Worm (Caenorhabditis elegans) whole organism, L1 larva: ENCODE data around the gene nhr-20.

Experiments used
- C16A3.4 ChIP-seq: fragments of 150-350 bp; optimal IDR thresholded peaks from 2 replicates; lab custom pipeline; 2014; ENCODE audit warnings: missing biosample characterization, missing genetic modification characterization
- C34B4.2 ChIP-seq: sonication (generic microtip); optimal IDR thresholded peaks from 2 replicates; lab custom pipeline; 2017; ENCODE audit warnings: mild to moderate bottlenecking, missing genetic modification characterization, missing compliant biosample characterization
- F16B12.6 ChIP-seq: fragments of 150-350 bp; optimal IDR thresholded peaks from 2 replicates; lab custom pipeline; 2014; ENCODE audit warnings: missing biosample characterization, missing genetic modification characterization
- Y116A8C.19 ChIP-seq: sonication (generic microtip); optimal IDR thresholded peaks from 2 replicates; lab custom pipeline; 2016; ENCODE audit warnings: missing compliant biosample characterization, missing genetic modification characterization, borderline replicate concordance
- aly-2 ChIP-seq: fragments of 150-350 bp; optimal IDR thresholded peaks from 2 replicates; lab custom pipeline; 2014; ENCODE audit warnings: missing biosample characterization, missing genetic modification characterization
- ama-1 ChIP-seq: fragments of 150-350 bp; optimal IDR thresholded peaks from 2 replicates; lab custom pipeline; 2014
- ceh-63 ChIP-seq: fragments of 200-800 bp; sonication (Bioruptor generic); optimal IDR thresholded peaks from 2 replicates; lab custom pipeline; 2018; ENCODE audit warnings: mild to moderate bottlenecking, missing genetic modification characterization, missing compliant biosample characterization
- ceh-8 ChIP-seq: fragments of 200-800 bp; sonication (Bioruptor generic); optimal IDR thresholded peaks from 2 replicates; lab custom pipeline; 2018; ENCODE audit warnings: mild to moderate bottlenecking, missing genetic modification characterization, moderate library complexity, missing compliant biosample characterization
- ceh-82 ChIP-seq, 3 experiments: fragments of 150-350 bp in 1 of 3; sonication (generic microtip) in 2 of 3; optimal IDR thresholded peaks; 2 replicates each; lab custom pipeline; 2014 to 2017; ENCODE audit warnings: missing biosample characterization in 3 of 3, missing genetic modification characterization in 3 of 3
- ceh-88 ChIP-seq: fragments of 200-800 bp; sonication (Bioruptor generic); IDR thresholded peaks from 2 replicates; pipeline ENCODE4 v1.3.6; 2022; ENCODE audit warnings: missing genetic modification characterization, missing compliant biosample characterization
- ceh-90 ChIP-seq: sonication (generic microtip); optimal IDR thresholded peaks from 2 replicates; lab custom pipeline; 2016; ENCODE audit warnings: missing genetic modification characterization, missing compliant biosample characterization
- ces-1 ChIP-seq: fragments of 150-350 bp; optimal IDR thresholded peaks from 2 replicates; lab custom pipeline; 2014; ENCODE audit warnings: missing biosample characterization, missing genetic modification reagents, missing genetic modification characterization
- dpl-1 ChIP-seq, 3 experiments: fragments of 150-350 bp in 2 of 3; sonication (generic microtip) in 1 of 3; optimal IDR thresholded peaks; 2 replicates each; lab custom pipeline; 2014 to 2017; ENCODE audit warnings: missing biosample characterization in 3 of 3, missing genetic modification characterization in 3 of 3, missing genetic modification reagents in 3 of 3
- dsc-1 ChIP-seq: sonication (generic microtip); optimal IDR thresholded peaks from 2 replicates; lab custom pipeline; 2016; ENCODE audit warnings: mild to moderate bottlenecking, missing genetic modification characterization, missing compliant biosample characterization
- efl-1 ChIP-seq, 4 experiments: fragments of 150-350 bp; optimal IDR thresholded peaks in 3 of 4; peaks in 1 of 4; 1 replicate in 1 of 4; 2 replicates in 3 of 4; lab custom pipeline; 2014; ENCODE audit warnings: missing biosample characterization in 2 of 4, missing genetic modification characterization in 2 of 4, missing genetic modification reagents in 2 of 4
- efl-3 ChIP-seq: fragments of 200-800 bp; sonication (Bioruptor generic); optimal IDR thresholded peaks from 2 replicates; lab custom pipeline; 2018; ENCODE audit warnings: mild to moderate bottlenecking, missing genetic modification characterization, missing compliant biosample characterization
- egl-27 ChIP-seq, 2 experiments: fragments of 150-350 bp in 1 of 2; sonication (generic microtip); optimal IDR thresholded peaks; 3 replicates each; lab custom pipeline; 2017 to 2018; ENCODE audit warnings: missing biosample characterization in 2 of 2, missing genetic modification characterization in 2 of 2, missing genetic modification reagents in 2 of 2
- elt-2 ChIP-seq: sonication (generic microtip); optimal IDR thresholded peaks from 2 replicates; lab custom pipeline; 2016; ENCODE audit warnings: missing genetic modification characterization, mild to moderate bottlenecking, inconsistent platforms, missing compliant biosample characterization, missing genetic modification reagents
- elt-3 ChIP-seq, 6 experiments: fragments of 150-350 bp in 1 of 6; sonication (generic microtip); optimal IDR thresholded peaks; 2 replicates each; lab custom pipeline; 2017 to 2018; ENCODE audit warnings: missing biosample characterization in 6 of 6, missing genetic modification characterization in 6 of 6, inconsistent platforms in 1 of 6
- ets-5 ChIP-seq: fragments of 200-800 bp; sonication (Bioruptor generic); IDR thresholded peaks from 2 replicates; pipeline ENCODE4 v1.3.6; 2022; ENCODE audit warnings: missing genetic modification characterization, missing compliant biosample characterization
- fkh-4 ChIP-seq: sonication (generic microtip); optimal IDR thresholded peaks from 2 replicates; lab custom pipeline; 2016; ENCODE audit warnings: missing compliant biosample characterization, missing genetic modification characterization, borderline replicate concordance
- fkh-8 ChIP-seq: sonication (generic microtip); optimal IDR thresholded peaks from 2 replicates; lab custom pipeline; 2016; ENCODE audit warnings: mild to moderate bottlenecking, missing genetic modification characterization, missing compliant biosample characterization
- fos-1 ChIP-seq: fragments of 150-350 bp; optimal IDR thresholded peaks from 2 replicates; lab custom pipeline; 2014; ENCODE audit warnings: missing biosample characterization, missing genetic modification characterization
- hlh-4 ChIP-seq: sonication (generic microtip); optimal IDR thresholded peaks from 2 replicates; lab custom pipeline; 2016; ENCODE audit warnings: mild to moderate bottlenecking, missing genetic modification characterization, missing compliant biosample characterization
- irx-1 ChIP-seq: sonication (generic microtip); optimal IDR thresholded peaks from 2 replicates; lab custom pipeline; 2016; ENCODE audit warnings: missing genetic modification characterization, missing compliant biosample characterization
- isw-1 ChIP-seq: fragments of 200-800 bp; sonication (Bioruptor generic); IDR thresholded peaks from 2 replicates; pipeline ENCODE4 v1.3.6; 2022; ENCODE audit warnings: missing genetic modification characterization, missing compliant biosample characterization
- jun-1 ChIP-seq: fragments of 150-350 bp; optimal IDR thresholded peaks from 2 replicates; lab custom pipeline; 2014; ENCODE audit warnings: missing biosample characterization, missing genetic modification reagents, missing genetic modification characterization
- lin-14 ChIP-seq: fragments of 200-800 bp; sonication (Bioruptor generic); optimal IDR thresholded peaks from 2 replicates; lab custom pipeline; 2018; ENCODE audit warnings: mild to moderate bottlenecking, missing genetic modification characterization, moderate library complexity, missing compliant biosample characterization
- lin-15B ChIP-seq: fragments of 150-350 bp; sonication (generic microtip); optimal IDR thresholded peaks from 3 replicates; lab custom pipeline; 2014; ENCODE audit warnings: missing biosample characterization, missing genetic modification characterization
- lin-39 ChIP-seq: fragments of 150-350 bp; optimal IDR thresholded peaks from 2 replicates; lab custom pipeline; 2014; ENCODE audit warnings: missing biosample characterization, missing genetic modification reagents, missing genetic modification characterization
- lir-3 ChIP-seq: sonication (generic microtip); optimal IDR thresholded peaks from 2 replicates; lab custom pipeline; 2016; ENCODE audit warnings: mild to moderate bottlenecking, missing genetic modification characterization, moderate library complexity, missing compliant biosample characterization; ENCODE audit not compliant: poor library complexity
- mab-9 ChIP-seq: fragments of 200-800 bp; sonication (Bioruptor generic); IDR thresholded peaks from 2 replicates; pipeline ENCODE4 v1.3.6; 2022; ENCODE audit warnings: missing genetic modification reagents, missing genetic modification characterization, missing compliant biosample characterization
- mep-1 ChIP-seq: fragments of 150-350 bp; optimal IDR thresholded peaks from 2 replicates; lab custom pipeline; 2014; ENCODE audit warnings: missing biosample characterization, missing genetic modification characterization
- nhr-11 ChIP-seq: fragments of 150-350 bp; optimal IDR thresholded peaks from 2 replicates; lab custom pipeline; 2014; ENCODE audit warnings: missing biosample characterization, missing genetic modification characterization
- nhr-12 ChIP-seq: sonication (generic microtip); optimal IDR thresholded peaks from 2 replicates; lab custom pipeline; 2017; ENCODE audit warnings: missing biosample characterization, missing genetic modification characterization
- nhr-71 ChIP-seq: sonication (generic microtip); optimal IDR thresholded peaks from 2 replicates; lab custom pipeline; 2016; ENCODE audit warnings: mild to moderate bottlenecking, missing genetic modification characterization, moderate library complexity, missing compliant biosample characterization
- nhr-84 ChIP-seq: sonication (generic microtip); optimal IDR thresholded peaks from 2 replicates; lab custom pipeline; 2017; ENCODE audit warnings: missing biosample characterization, missing genetic modification characterization
- nhr-85 ChIP-seq: sonication (generic microtip); peaks from one replicate; lab custom pipeline; 2016; ENCODE audit warnings: missing genetic modification characterization, inconsistent platforms, missing compliant biosample characterization
- nhr-90 ChIP-seq: sonication (generic microtip); optimal IDR thresholded peaks from 2 replicates; lab custom pipeline; 2016; ENCODE audit warnings: mild to moderate bottlenecking, missing genetic modification characterization, missing compliant biosample characterization; ENCODE audit not compliant: poor library complexity
- pax-3 ChIP-seq: fragments of 200-800 bp; sonication (Bioruptor generic); optimal IDR thresholded peaks from 2 replicates; lab custom pipeline; 2018; ENCODE audit warnings: mild to moderate bottlenecking, missing genetic modification characterization, moderate library complexity, missing compliant biosample characterization
- pqm-1 ChIP-seq: sonication (generic microtip); optimal IDR thresholded peaks from 3 replicates; lab custom pipeline; 2017; ENCODE audit warnings: missing biosample characterization, missing genetic modification characterization
- rnt-1 ChIP-seq: sonication (generic microtip); optimal IDR thresholded peaks from 2 replicates; lab custom pipeline; 2016; ENCODE audit warnings: mild to moderate bottlenecking, missing genetic modification characterization, moderate library complexity, missing compliant biosample characterization
- sox-4 ChIP-seq: sonication (generic microtip); optimal IDR thresholded peaks from 2 replicates; lab custom pipeline; 2016; ENCODE audit warnings: missing genetic modification characterization, missing compliant biosample characterization
- sptf-1 ChIP-seq: fragments of 150-350 bp; optimal IDR thresholded peaks from 2 replicates; lab custom pipeline; 2014; ENCODE audit warnings: missing biosample characterization, missing genetic modification characterization
- sup-37 ChIP-seq: fragments of 200-800 bp; sonication (Bioruptor generic); optimal IDR thresholded peaks from 2 replicates; lab custom pipeline; 2018; ENCODE audit warnings: mild to moderate bottlenecking, missing genetic modification characterization, missing compliant biosample characterization
- tlp-1 ChIP-seq: fragments of 150-350 bp; optimal IDR thresholded peaks from 2 replicates; lab custom pipeline; 2014; ENCODE audit warnings: missing biosample characterization, missing genetic modification characterization
- unc-30 ChIP-seq: sonication (generic microtip); optimal IDR thresholded peaks from 2 replicates; lab custom pipeline; 2017; ENCODE audit warnings: missing biosample characterization, missing genetic modification characterization
- unc-62 ChIP-seq: fragments of 150-350 bp; optimal IDR thresholded peaks from 2 replicates; lab custom pipeline; 2014; ENCODE audit warnings: missing biosample characterization, missing genetic modification reagents, missing genetic modification characterization
- vab-15 ChIP-seq: sonication (generic microtip); optimal IDR thresholded peaks from 2 replicates; lab custom pipeline; 2017; ENCODE audit warnings: missing genotype, mild to moderate bottlenecking, missing genetic modification characterization, missing compliant biosample characterization
- zag-1 ChIP-seq: fragments of 150-350 bp; optimal IDR thresholded peaks from 2 replicates; lab custom pipeline; 2014; ENCODE audit warnings: missing biosample characterization, missing genetic modification characterization
- ztf-11 ChIP-seq, 2 experiments: sonication (generic microtip); optimal IDR thresholded peaks; 2 replicates each; lab custom pipeline; 2016 to 2017; ENCODE audit warnings: missing genetic modification characterization in 2 of 2, missing biosample characterization in 1 of 2, missing compliant biosample characterization in 1 of 2
- ztf-4 ChIP-seq: fragments of 150-350 bp; optimal IDR thresholded peaks from 2 replicates; lab custom pipeline; 2014; ENCODE audit warnings: missing biosample characterization, missing genetic modification characterization

nhr-20 gene

DNA sequence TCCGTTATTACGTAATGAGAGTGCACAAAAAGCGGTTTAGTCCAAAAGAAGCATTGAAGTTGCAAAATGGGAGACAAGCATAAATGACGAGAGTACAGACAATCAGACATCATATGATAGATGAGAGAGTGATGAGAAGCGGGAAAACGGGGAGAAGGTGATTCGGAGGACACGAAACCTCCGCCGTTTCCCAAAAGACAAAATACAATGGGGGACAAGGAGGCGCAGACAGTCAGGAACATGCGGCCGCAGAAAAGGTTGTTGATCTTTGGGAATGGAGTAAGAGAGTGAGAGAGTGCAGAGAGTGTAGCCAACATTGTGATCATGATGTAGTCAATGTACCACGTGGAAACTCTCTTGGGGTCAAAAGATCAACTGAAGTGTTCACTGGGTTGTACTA, 4.6 kb upstream of the nhr-20 start:
- TF ChIP-seq ceh-8 (GFP tag; lab: Kevin White, UChicago) (peak; percentile 81), ceh-82 (tag; optimal IDR thresholded peaks at IDR 0.05; lab: Kevin White, UChicago) (peak; percentile 72 to 79 (median 79)), fkh-4 (tag; lab: Kevin White, UChicago) (no peak), pqm-1 (no peak), fkh-8 (tag; lab: Kevin White, UChicago) (peak; percentile 97), ztf-11 (tag; optimal IDR thresholded peaks at IDR 0.05; lab: Kevin White, UChicago) (no peak), mep-1 (tag; lab: Kevin White, UChicago) (peak; percentile 92), aly-2 (tag; lab: Kevin White, UChicago) (no peak), nhr-12 (peak; percentile 65), ama-1 (lab: Kevin White, UChicago) (peak; percentile 16), elt-2 (peak; percentile 90), irx-1 (tag; lab: Kevin White, UChicago) (peak; percentile 89), vab-15 (no peak), nhr-85 (peak; percentile 99), elt-3 (tag; optimal IDR thresholded peaks at IDR 0.05; lab: Kevin White, UChicago) (peak in 4 of 6 experiments; percentile 42 to 75 (median 66)), zag-1 (tag; lab: Kevin White, UChicago) (no peak), lin-39 (tag; lab: Kevin White, UChicago) (peak; percentile 19), C34B4.2 (tag; lab: Kevin White, UChicago) (no peak), efl-1 (optimal IDR thresholded peaks at IDR 0.05; lab: Kevin White, UChicago) (peak; percentile 80 to 84), efl-1 (GFP tag; optimal IDR thresholded peaks at IDR 0.05 in 1 of 2; lab: Kevin White, UChicago) (peak; percentile 65 to 95), unc-62 (GFP tag; lab: Kevin White, UChicago) (no peak), lin-15B (tag; lab: Kevin White, UChicago) (peak; percentile 25), ceh-88 (GFP tag; lab: Robert Waterston, UW) (peak; percentile 65; the same call in 1 of the 2 replicates), nhr-11 (tag; lab: Kevin White, UChicago) (peak; percentile 98), efl-3 (GFP tag; lab: Kevin White, UChicago) (no peak), jun-1 (tag; lab: Kevin White, UChicago) (peak; percentile 94), mab-9 (0 out of 2 replicates have a peak, but pooled peaks have one; percentile 25), sup-37 (GFP tag; lab: Kevin White, UChicago) (peak; percentile 80), ztf-4 (tag; lab: Kevin White, UChicago) (peak; percentile 94), nhr-71 (tag; lab: Kevin White, UChicago) (peak; percentile 98), ceh-90 (no peak), rnt-1 (tag; lab: Kevin White, UChicago) (peak; percentile 91), C16A3.4 (tag; lab: Kevin White, UChicago) (peak; percentile 91), pax-3 (tag; lab: Kevin White, UChicago) (peak; percentile 80), ces-1 (GFP tag; lab: Kevin White, UChicago) (no peak), isw-1 (GFP tag; lab: Robert Waterston, UW) (peak; percentile 77), sptf-1 (tag; lab: Kevin White, UChicago) (no peak), dsc-1 (tag; lab: Kevin White, UChicago) (peak; percentile 85), lir-3 (peak; percentile 84), nhr-90 (tag; lab: Kevin White, UChicago) (peak; percentile 91), dpl-1 (GFP tag; optimal IDR thresholded peaks at IDR 0.05; lab: Kevin White, UChicago) (peak; percentile 64 to 75 (median 68)), tlp-1 (tag; lab: Kevin White, UChicago) (no peak), Y116A8C.19 (no peak), ets-5 (GFP tag; lab: Robert Waterston, UW) (no peak), F16B12.6 (tag; lab: Kevin White, UChicago) (peak; percentile 3), fos-1 (peak; percentile 85), egl-27 (tag; optimal IDR thresholded peaks at IDR 0.05; lab: Kevin White, UChicago) (peak; percentile 61 to 94), sox-4 (peak; percentile 79), lin-14 (GFP tag; lab: Kevin White, UChicago) (peak; percentile 99), hlh-4 (no peak), ceh-63 (GFP tag; lab: Kevin White, UChicago) (no peak), nhr-84 (no peak), unc-30 (tag; lab: Kevin White, UChicago) (no peak)
